Worm (Caenorhabditis elegans): ENCODE results near the gene glc-4.

The glc-4 gene

DNA sequence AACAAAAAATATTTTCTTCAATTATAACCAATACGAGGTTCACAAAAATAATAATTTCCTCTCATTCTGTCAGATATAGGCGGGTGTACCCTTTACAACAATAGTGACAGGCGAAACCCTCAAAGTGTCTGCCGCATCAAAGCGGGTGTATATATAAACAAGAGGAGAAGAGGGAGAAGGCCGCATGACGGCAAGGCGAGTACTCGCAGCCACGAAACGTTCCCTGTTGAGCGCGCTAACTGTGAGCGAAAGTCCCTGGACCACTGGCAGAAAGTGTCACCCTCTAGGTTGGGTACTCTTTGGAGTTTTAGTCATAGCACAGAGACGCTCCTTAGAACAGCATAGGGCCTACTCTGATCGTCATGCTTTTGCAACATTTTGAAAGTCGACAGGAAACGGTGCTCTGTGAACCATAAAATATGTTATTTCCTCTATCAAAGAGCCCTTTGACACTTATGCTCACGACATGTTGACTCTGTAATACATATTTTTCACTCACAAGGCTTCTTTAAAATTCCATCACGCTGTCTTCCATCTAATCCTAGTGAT is 25.4 kb upstream of the glc-4 start, which contains the start of gene pcrg-1:
Gene pcrg-1 (plus strand): TSS at position 499 of the 549 bp plus-strand sequence.
- TF ChIP-seq madf-2 (tag; optimal IDR thresholded peaks at IDR 0.05) = peak; percentile 85
- TF ChIP-seq F13H6.1 (tag; optimal IDR thresholded peaks at IDR 0.05) = peak; percentile 89
- TF ChIP-seq pag-3 (tag; optimal IDR thresholded peaks at IDR 0.05; ENCODE audit: borderline replicate concordance) = peak; percentile 8
- TF ChIP-seq nhr-232 (tag; optimal IDR thresholded peaks at IDR 0.05) = peak; percentile 73
- TF ChIP-seq sox-4 (tag; optimal IDR thresholded peaks at IDR 0.05) = peak; percentile 85
- TF ChIP-seq pha-2 (tag; optimal IDR thresholded peaks at IDR 0.05) = peak; percentile 78
- TF ChIP-seq T23F11.4 (GFP tag; optimal IDR thresholded peaks at IDR 0.05) = peak; percentile 88
- peak; percentile 73 for TF ChIP-seq hlh-30 (tag; optimal IDR thresholded peaks at IDR 0.05; ENCODE audit: insufficient read depth)
- peak; percentile 74 for TF ChIP-seq syd-9 (tag; optimal IDR thresholded peaks at IDR 0.05)
- peak; percentile 77 for TF ChIP-seq ttx-3 (tag; optimal IDR thresholded peaks at IDR 0.05)
- peak; percentile 91 for TF ChIP-seq hlh-6 (tag; optimal IDR thresholded peaks at IDR 0.05)
- TF ChIP-seq npax-4 (tag; optimal IDR thresholded peaks at IDR 0.05) = peak; percentile 84
- TF ChIP-seq ceh-9 (tag; optimal IDR thresholded peaks at IDR 0.05) = peak; percentile 72
- peak; percentile 35 for TF ChIP-seq unc-42 (tag; optimal IDR thresholded peaks at IDR 0.05)
- TF ChIP-seq hlh-8 (tag; optimal IDR thresholded peaks at IDR 0.05) = peak; percentile 44
- TF ChIP-seq ama-1 (optimal IDR thresholded peaks at IDR 0.05) = no peak
- peak; percentile 87 for TF ChIP-seq rnt-1 (tag; optimal IDR thresholded peaks at IDR 0.05)
- TF ChIP-seq C08G9.2 (tag; optimal IDR thresholded peaks at IDR 0.05) = peak; percentile 76
- TF ChIP-seq hlh-13 (GFP tag; optimal IDR thresholded peaks at IDR 0.05) = peak; percentile 92
- TF ChIP-seq ceh-2 (tag; optimal IDR thresholded peaks at IDR 0.05) = peak; percentile 78
- peak; percentile 71 for TF ChIP-seq tbx-7 (tag; optimal IDR thresholded peaks at IDR 0.05)
- peak; percentile 80 for TF ChIP-seq eyg-1 (tag; optimal IDR thresholded peaks at IDR 0.05)
- TF ChIP-seq fax-1 (tag; optimal IDR thresholded peaks at IDR 0.05) = peak; percentile 75
- TF ChIP-seq unc-55 (GFP tag; optimal IDR thresholded peaks at IDR 0.05) = no peak
- peak; percentile 76 for TF ChIP-seq ceh-18 (tag; optimal IDR thresholded peaks at IDR 0.05)
- no peak for TF ChIP-seq elt-4 (tag; optimal IDR thresholded peaks at IDR 0.05)
- TF ChIP-seq fkh-10 (GFP tag; optimal IDR thresholded peaks at IDR 0.05) = no peak
- no peak for TF ChIP-seq odd-2 (tag; optimal IDR thresholded peaks at IDR 0.05)
- TF ChIP-seq pax-1 (tag; optimal IDR thresholded peaks at IDR 0.05) = no peak
- peak; percentile 91 for TF ChIP-seq che-1 (tag; optimal IDR thresholded peaks at IDR 0.05)
- TF ChIP-seq ceh-48 (tag; optimal IDR thresholded peaks at IDR 0.05) = peak; percentile 74
- peak; percentile 85 for TF ChIP-seq tbx-2 (tag; optimal IDR thresholded peaks at IDR 0.05)
- peak; percentile 88 for TF ChIP-seq pat-9 (tag; optimal IDR thresholded peaks at IDR 0.05)
- peak; percentile 87 for TF ChIP-seq C38D4.7 (GFP tag; optimal IDR thresholded peaks at IDR 0.05)
- TF ChIP-seq ceh-14 (tag; optimal IDR thresholded peaks at IDR 0.05) = peak; percentile 91
- no peak for TF ChIP-seq ceh-30 (tag; optimal IDR thresholded peaks at IDR 0.05)
- TF ChIP-seq ceh-6 (GFP tag; optimal IDR thresholded peaks at IDR 0.05) = peak; percentile 86
- peak; percentile 52 for TF ChIP-seq ets-4 (tag; optimal IDR thresholded peaks at IDR 0.05)
- TF ChIP-seq unc-3 (GFP tag; conservative IDR thresholded peaks at IDR 0.05) = peak; percentile 90
- peak; percentile 66 for TF ChIP-seq unc-3 (tag; optimal IDR thresholded peaks at IDR 0.05)
- no peak for TF ChIP-seq pros-1 (tag; optimal IDR thresholded peaks at IDR 0.05)
- TF ChIP-seq ceh-45 (GFP tag; IDR thresholded peaks at IDR 0.05) = peak; percentile 84
- peak; percentile 90 for TF ChIP-seq ceh-19 (GFP tag; optimal IDR thresholded peaks at IDR 0.05)
- TF ChIP-seq ceh-31 (tag; optimal IDR thresholded peaks at IDR 0.05) = peak; percentile 71
- no peak for TF ChIP-seq pha-4 (tag; optimal IDR thresholded peaks at IDR 0.05)
- peak; percentile 45 for TF ChIP-seq nfya-1 (tag; optimal IDR thresholded peaks at IDR 0.05)
- TF ChIP-seq K09A11.1 (tag; optimal IDR thresholded peaks at IDR 0.05; ENCODE audit: insufficient read depth) = peak; percentile 43
- TF ChIP-seq sox-2 (GFP tag; IDR thresholded peaks at IDR 0.05) = peak; percentile 87
- peak; percentile 83 for TF ChIP-seq ahr-1 (tag; optimal IDR thresholded peaks at IDR 0.05)
- TF ChIP-seq lin-11 (tag; optimal IDR thresholded peaks at IDR 0.05) = peak; percentile 77
- peak; percentile 88 for TF ChIP-seq dve-1 (tag; optimal IDR thresholded peaks at IDR 0.05)
- TF ChIP-seq dmd-4 (tag; optimal IDR thresholded peaks at IDR 0.05; ENCODE audit: borderline replicate concordance) = peak; percentile 79
